Worm (Caenorhabditis elegans): ENCODE measurements around the gene srz-5.

The srz-5 gene

ce11 chrII:3546381-3546931, 31.9 kb upstream of the srz-5 start, which contains the start of gene apd-3:
Gene apd-3, minus strand, starts transcription at chrII:3546431.
- TF ChIP-seq C04F5.9 (tag; optimal IDR thresholded peaks at IDR 0.05), result no peak
- no peak for TF ChIP-seq nhr-28 (tag; optimal IDR thresholded peaks at IDR 0.05)
- TF ChIP-seq lin-13 (GFP tag; optimal IDR thresholded peaks at IDR 0.05), result no peak
- no peak for TF ChIP-seq lin-39 (tag; optimal IDR thresholded peaks at IDR 0.05)

- TF ChIP-seq ceh-90 (tag; optimal IDR thresholded peaks at IDR 0.05), result no peak
- TF ChIP-seq efl-1 (optimal IDR thresholded peaks at IDR 0.05), result no peak
- TF ChIP-seq efl-1 (GFP tag; optimal IDR thresholded peaks at IDR 0.05 in 1 of 2), result peak in 1 of 2 experiments; percentile 2
Observed at ce11 chrII:3540151-3540550, 25.6 kb upstream of the srz-5 start.

ce11 chrII:3528256-3528655, 13.7 kb upstream of the srz-5 start, which contains the start of gene ncs-6:
Gene ncs-6, minus strand, starts transcription at chrII:3528516.
- peak; percentile 73 for TF ChIP-seq fkh-8 (tag; optimal IDR thresholded peaks at IDR 0.05)
- TF ChIP-seq sptf-1 (tag; optimal IDR thresholded peaks at IDR 0.05), result no peak
- no peak for TF ChIP-seq nhr-76 (tag; optimal IDR thresholded peaks at IDR 0.05)
- no peak for TF ChIP-seq nhr-11 (tag; optimal IDR thresholded peaks at IDR 0.05)

- TF ChIP-seq zip-4 (GFP tag; optimal IDR thresholded peaks at IDR 0.05) (no peak), dsc-1 (tag; optimal IDR thresholded peaks at IDR 0.05) (peak; percentile 29), nhr-19 (GFP tag; conservative IDR thresholded peaks at IDR 0.05) (no peak), nhr-12 (tag; optimal IDR thresholded peaks at IDR 0.05) (no peak), lin-15B (tag; optimal IDR thresholded peaks at IDR 0.05) (no peak), tbx-2 (tag; optimal IDR thresholded peaks at IDR 0.05) (peak; percentile 10), efl-1 (optimal IDR thresholded peaks at IDR 0.05) (no peak), efl-1 (GFP tag; optimal IDR thresholded peaks at IDR 0.05 in 1 of 2) (peak in 1 of 2 experiments; percentile 65), lin-14 (GFP tag; optimal IDR thresholded peaks at IDR 0.05) (peak; percentile 40), ceh-63 (GFP tag; optimal IDR thresholded peaks at IDR 0.05) (no peak)
Observed at ce11 chrII:3527460-3527859, 12.9 kb upstream of the srz-5 start.

ce11 chrII:3524097-3524496, 9.6 kb upstream of the srz-5 start, which contains the start of gene col-72:
Gene col-72, minus strand, starts transcription at chrII:3524197.
- TF ChIP-seq irx-1 (tag; optimal IDR thresholded peaks at IDR 0.05) (no peak), efl-1 (optimal IDR thresholded peaks at IDR 0.05) (no peak), efl-1 (GFP tag; optimal IDR thresholded peaks at IDR 0.05 in 1 of 2) (peak in 1 of 2 experiments; percentile 50)

ce11 chrII:3523547-3523946, 9.0 kb upstream of the srz-5 start:
- TF ChIP-seq nhr-20 (tag; optimal IDR thresholded peaks at IDR 0.05) (peak; percentile 79), pax-3 (tag; optimal IDR thresholded peaks at IDR 0.05) (peak; percentile 77), lin-15B (tag; optimal IDR thresholded peaks at IDR 0.05) (peak; percentile 84), tbx-2 (tag; optimal IDR thresholded peaks at IDR 0.05) (peak; percentile 74), nhr-47 (tag; optimal IDR thresholded peaks at IDR 0.05) (peak; percentile 84), ceh-82 (tag; optimal IDR thresholded peaks at IDR 0.05) (peak in 2 of 3 experiments; percentile 50 to 54), lin-35 (GFP tag; optimal IDR thresholded peaks at IDR 0.05) (peak; percentile 67 to 75), lin-14 (GFP tag; optimal IDR thresholded peaks at IDR 0.05) (peak; percentile 81), fkh-4 (tag; optimal IDR thresholded peaks at IDR 0.05; ENCODE audit: borderline replicate concordance) (peak; percentile 18), swsn-7 (tag; optimal IDR thresholded peaks at IDR 0.05) (peak; percentile 73), unc-98 (GFP tag; IDR thresholded peaks at IDR 0.05) (peak; percentile 57; the same call in 1 of the 2 replicates), grh-1 (GFP tag; IDR thresholded peaks at IDR 0.05) (peak; percentile 83), fkh-8 (tag; optimal IDR thresholded peaks at IDR 0.05) (peak; percentile 79), snpc-4 (tag; optimal IDR thresholded peaks at IDR 0.05) (peak; percentile 13), nhr-237 (tag; optimal IDR thresholded peaks at IDR 0.05) (peak; percentile 34), ceh-88 (GFP tag; IDR thresholded peaks at IDR 0.05) (peak; percentile 82), lsy-2 (tag; optimal IDR thresholded peaks at IDR 0.05) (peak; percentile 94 to 97), dpl-1 (GFP tag; optimal IDR thresholded peaks at IDR 0.05) (peak; percentile 47 to 73 (median 67)), nhr-77 (tag; optimal IDR thresholded peaks at IDR 0.05) (peak; percentile 87), nhr-19 (GFP tag; conservative IDR thresholded peaks at IDR 0.05) (peak; percentile 88), C16A3.4 (tag; optimal IDR thresholded peaks at IDR 0.05) (peak; percentile 51), xbp-1 (tag; optimal IDR thresholded peaks at IDR 0.05) (peak; percentile 69), fkh-10 (GFP tag; optimal IDR thresholded peaks at IDR 0.05) (peak; percentile 43), mdl-1 (tag; optimal IDR thresholded peaks at IDR 0.05) (peak in 1 of 2 experiments; percentile 27), unc-86 (tag; optimal IDR thresholded peaks at IDR 0.05) (peak; percentile 57), fos-1 (tag; optimal IDR thresholded peaks at IDR 0.05) (peak; percentile 25), snu-23 (GFP tag; optimal IDR thresholded peaks at IDR 0.05) (peak; percentile 85)
